Worm (Caenorhabditis elegans): ENCODE measurements around the gene Y111B2A.12.

DNA sequence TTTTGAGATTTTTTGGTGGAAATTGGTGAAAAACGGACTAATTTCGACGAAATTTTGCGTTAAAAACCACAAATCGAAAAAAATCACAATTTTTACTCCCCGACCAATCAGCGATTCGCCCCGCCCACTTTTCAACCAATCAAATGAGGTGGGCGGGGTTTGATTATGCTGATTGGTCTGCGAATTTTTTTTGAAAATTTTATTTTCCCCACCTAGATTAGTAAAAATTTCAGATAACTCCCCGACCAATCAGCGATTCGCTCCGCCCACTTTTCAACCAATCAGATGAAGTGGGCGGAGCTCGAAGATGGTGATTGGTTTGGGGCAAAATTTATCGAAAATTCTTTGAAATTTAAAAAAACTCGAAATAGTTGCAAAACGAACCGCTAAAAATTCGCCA lies 30.1 kb downstream of the Y111B2A.12 start:
- TF ChIP-seq lin-39 (tag; optimal IDR thresholded peaks at IDR 0.05) = no peak
- TF ChIP-seq elt-2 (tag; optimal IDR thresholded peaks at IDR 0.05) = no peak
- TF ChIP-seq skn-1 (tag; optimal IDR thresholded peaks at IDR 0.05) = no peak
- TF ChIP-seq nhr-76 (tag; optimal IDR thresholded peaks at IDR 0.05) = no peak
- TF ChIP-seq snpc-4 (tag; optimal IDR thresholded peaks at IDR 0.05) = no peak
- TF ChIP-seq aly-2 (tag; optimal IDR thresholded peaks at IDR 0.05) = no peak
- no peak for TF ChIP-seq nhr-11 (tag; optimal IDR thresholded peaks at IDR 0.05)
- no peak for TF ChIP-seq nhr-67 (tag; optimal IDR thresholded peaks at IDR 0.05)
- no peak for TF ChIP-seq tbx-2 (tag; optimal IDR thresholded peaks at IDR 0.05)
- no peak for TF ChIP-seq unc-39 (tag; optimal IDR thresholded peaks at IDR 0.05)
